Fruit fly (Drosophila melanogaster): Measurements from ENCODE around the gene CG13361.

The CG13361 gene

dm6 chrX:753553-753952, at the start of gene CG13361:
Gene CG13361, minus strand, starts transcription at chrX:753653.
- TF ChIP-seq Pif1A (GFP tag; optimal IDR thresholded peaks at IDR 0.05) (no peak), CG34367 (tag; optimal IDR thresholded peaks at IDR 0.05) (no peak), rn (GFP tag; IDR thresholded peaks at IDR 0.05) (no peak), CG17806 (tag; optimal IDR thresholded peaks at IDR 0.05) (no peak), CG4496 (GFP tag; IDR thresholded peaks at IDR 0.05) (no peak), CG8301 (tag; optimal IDR thresholded peaks at IDR 0.05) (no peak), CG12605 (GFP tag; IDR thresholded peaks at IDR 0.05) (no peak), EcR (GFP tag; optimal IDR thresholded peaks at IDR 0.05) (no peak), CG14655 (GFP tag; optimal IDR thresholded peaks at IDR 0.05) (no peak), CG13204 (GFP tag; optimal IDR thresholded peaks at IDR 0.05) (no peak), fd96Ca (GFP tag; IDR thresholded peaks at IDR 0.05) (no peak), CG15710 (tag; optimal IDR thresholded peaks at IDR 0.05) (no peak), CG10348 (GFP tag; IDR thresholded peaks at IDR 0.05) (no peak), D1 (tag; optimal IDR thresholded peaks at IDR 0.05) (no peak), gl (tag; optimal IDR thresholded peaks at IDR 0.05) (no peak), Pif1B (GFP tag; optimal IDR thresholded peaks at IDR 0.05) (no peak), CG32121 (GFP tag; IDR thresholded peaks at IDR 0.05) (no peak), Snoo (tag; optimal IDR thresholded peaks at IDR 0.05) (no peak), CG9948 (tag; optimal IDR thresholded peaks at IDR 0.05) (no peak)

DNA sequence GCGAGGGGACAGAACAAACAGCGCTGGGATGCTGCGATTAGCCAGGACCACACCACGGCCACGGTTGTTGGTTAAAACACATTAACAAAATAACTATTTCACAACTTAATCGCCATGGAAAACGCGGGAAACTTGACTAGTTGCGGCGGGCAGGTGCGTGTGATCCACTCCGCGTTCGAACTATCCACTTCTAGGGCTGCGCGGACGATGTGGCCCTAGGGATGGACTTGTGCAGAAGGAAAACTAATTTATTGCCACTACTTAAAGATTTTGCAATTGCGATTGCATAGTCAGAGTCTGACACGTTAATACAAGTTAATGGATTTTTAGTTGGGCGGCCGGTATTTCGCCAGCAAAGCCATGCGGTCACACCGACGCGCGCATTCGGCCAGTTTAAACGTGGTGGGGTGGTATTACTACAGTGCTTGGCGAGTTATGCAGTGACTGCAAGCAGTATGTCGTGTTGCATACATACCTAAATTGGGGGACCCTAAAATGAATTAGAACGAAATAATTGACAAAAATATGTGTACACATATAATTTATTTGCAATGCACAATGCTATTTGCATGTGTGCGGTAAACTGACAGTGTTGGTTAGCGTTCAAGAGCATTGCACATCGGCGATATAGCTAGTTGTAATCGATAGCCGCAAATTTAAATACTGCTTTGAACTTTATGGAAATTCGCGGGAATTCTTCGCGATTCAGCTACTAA, 47.9 kb upstream of the CG13361 start, which contains the start of gene Rbf:
TSS of gene Rbf (minus strand) at position 323 of the 716 bp plus-strand sequence.
- no peak for TF ChIP-seq CG9948 (tag; optimal IDR thresholded peaks at IDR 0.05)

- TF ChIP-seq CG14655 (GFP tag; optimal IDR thresholded peaks at IDR 0.05) = no peak
- peak; percentile 53 for TF ChIP-seq EcR (GFP tag; optimal IDR thresholded peaks at IDR 0.05)
- no peak for TF ChIP-seq CG9948 (tag; optimal IDR thresholded peaks at IDR 0.05)
- peak; percentile 6 for TF ChIP-seq CG13204 (GFP tag; optimal IDR thresholded peaks at IDR 0.05)
- TF ChIP-seq Ets98B (GFP tag; IDR thresholded peaks at IDR 0.05) = peak; percentile 33; the same call in 1 of the 2 replicates
- TF ChIP-seq gl (tag; optimal IDR thresholded peaks at IDR 0.05) = no peak
- peak; percentile 5 for TF ChIP-seq Snoo (tag; optimal IDR thresholded peaks at IDR 0.05)
- TF ChIP-seq fd96Ca (GFP tag; IDR thresholded peaks at IDR 0.05) = 0 out of 3 replicates have a peak, but pooled peaks have one; percentile 58
- TF ChIP-seq CG32121 (GFP tag; IDR thresholded peaks at IDR 0.05) = 0 out of 2 replicates have a peak, but pooled peaks have one; percentile 14
Observed at dm6 chrX:796397-796989, 43.0 kb upstream of the CG13361 start.

DNA sequence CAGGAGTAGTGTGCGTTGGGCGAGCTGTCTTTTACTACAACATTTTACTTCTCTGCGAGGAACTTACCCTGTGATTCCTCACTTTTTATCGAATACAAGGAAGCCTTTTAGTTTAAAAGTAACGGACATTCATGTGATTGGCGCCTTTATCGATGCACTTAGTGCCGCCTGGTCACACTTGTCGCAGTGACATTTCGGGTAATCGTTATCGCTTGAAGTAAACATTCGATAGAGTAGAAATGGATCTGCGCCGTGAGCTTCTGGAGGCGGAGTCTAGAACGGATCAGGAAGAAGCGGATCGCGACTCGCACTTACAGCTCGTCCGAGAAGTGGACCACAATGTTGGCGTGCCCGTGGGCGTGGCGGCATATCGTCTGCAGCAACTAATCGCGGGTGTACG, 39.5 kb upstream of the CG13361 start, which contains the start of gene CG16989:
TSS of gene CG16989 (plus strand) at position 225 of the 400 bp plus-strand sequence.
- TF ChIP-seq Ets98B (GFP tag; IDR thresholded peaks at IDR 0.05) (no peak), CG17806 (tag; optimal IDR thresholded peaks at IDR 0.05) (no peak), CG4496 (GFP tag; IDR thresholded peaks at IDR 0.05) (no peak), CG15710 (tag; optimal IDR thresholded peaks at IDR 0.05) (no peak), CG10348 (GFP tag; IDR thresholded peaks at IDR 0.05) (no peak), CG8159 (tag; optimal IDR thresholded peaks at IDR 0.05) (no peak), CG13204 (GFP tag; optimal IDR thresholded peaks at IDR 0.05) (no peak), CG12605 (GFP tag; IDR thresholded peaks at IDR 0.05) (no peak), gl (tag; optimal IDR thresholded peaks at IDR 0.05) (no peak), CG8301 (tag; optimal IDR thresholded peaks at IDR 0.05) (no peak), D1 (tag; optimal IDR thresholded peaks at IDR 0.05) (no peak), CG14655 (GFP tag; optimal IDR thresholded peaks at IDR 0.05) (no peak), CG32121 (GFP tag; IDR thresholded peaks at IDR 0.05) (no peak)

- no peak for TF ChIP-seq CG17806 (tag; optimal IDR thresholded peaks at IDR 0.05)
- TF ChIP-seq CG10348 (GFP tag; IDR thresholded peaks at IDR 0.05) = no peak
- no peak for TF ChIP-seq EcR (GFP tag; optimal IDR thresholded peaks at IDR 0.05)
- TF ChIP-seq CG4496 (GFP tag; IDR thresholded peaks at IDR 0.05) = no peak
- no peak for TF ChIP-seq Pif1A (GFP tag; optimal IDR thresholded peaks at IDR 0.05)
- TF ChIP-seq fd96Ca (GFP tag; IDR thresholded peaks at IDR 0.05) = no peak
- no peak for TF ChIP-seq CG14655 (GFP tag; optimal IDR thresholded peaks at IDR 0.05)
- TF ChIP-seq CG12605 (GFP tag; IDR thresholded peaks at IDR 0.05) = no peak
Observed at dm6 chrX:790039-790597, 36.7 kb upstream of the CG13361 start, which contains the start of gene CG13360. Gene CG13360, minus strand, starts transcription at chrX:790089.

DNA sequence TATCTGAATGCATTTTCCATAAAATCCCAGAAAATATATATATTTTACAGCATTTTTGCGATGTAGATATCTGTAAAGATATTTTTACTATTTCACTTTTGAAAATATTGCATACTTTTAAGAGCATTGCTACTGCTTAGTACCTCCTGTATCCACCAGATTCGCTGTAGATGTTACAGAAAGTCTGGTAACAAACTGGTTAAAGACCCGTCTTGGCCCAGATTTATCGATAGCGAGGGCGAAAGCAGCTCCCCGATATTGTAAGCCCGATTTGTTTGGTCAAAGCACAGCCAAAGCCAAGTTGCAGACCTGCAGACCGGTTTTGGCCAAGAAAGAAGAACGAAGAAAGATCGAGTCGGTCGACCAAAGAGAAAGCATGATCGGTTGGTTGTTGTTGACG, 31.0 kb upstream of the CG13361 start, which contains the start of gene tw:
TSS of gene tw (plus strand) at position 291 of the 400 bp plus-strand sequence.
- TF ChIP-seq CG9948 (tag; optimal IDR thresholded peaks at IDR 0.05) = no peak
- no peak for TF ChIP-seq CG34367 (tag; optimal IDR thresholded peaks at IDR 0.05)
- TF ChIP-seq CG10348 (GFP tag; IDR thresholded peaks at IDR 0.05) = no peak
- TF ChIP-seq CG8159 (tag; optimal IDR thresholded peaks at IDR 0.05) = no peak
- no peak for TF ChIP-seq fd96Ca (GFP tag; IDR thresholded peaks at IDR 0.05)
- no peak for TF ChIP-seq Ets98B (GFP tag; IDR thresholded peaks at IDR 0.05)
- TF ChIP-seq Pif1B (GFP tag; optimal IDR thresholded peaks at IDR 0.05) = no peak
- TF ChIP-seq CG14655 (GFP tag; optimal IDR thresholded peaks at IDR 0.05) = no peak
- TF ChIP-seq CG32121 (GFP tag; IDR thresholded peaks at IDR 0.05) = no peak
- TF ChIP-seq CG15710 (tag; optimal IDR thresholded peaks at IDR 0.05) = no peak
- TF ChIP-seq CG8301 (tag; optimal IDR thresholded peaks at IDR 0.05) = no peak
- no peak for TF ChIP-seq Snoo (tag; optimal IDR thresholded peaks at IDR 0.05)
- no peak for TF ChIP-seq gl (tag; optimal IDR thresholded peaks at IDR 0.05)

All from whole organism, pupa.